Worm (Caenorhabditis elegans): ENCODE measurements around the gene lin-8.

DNA sequence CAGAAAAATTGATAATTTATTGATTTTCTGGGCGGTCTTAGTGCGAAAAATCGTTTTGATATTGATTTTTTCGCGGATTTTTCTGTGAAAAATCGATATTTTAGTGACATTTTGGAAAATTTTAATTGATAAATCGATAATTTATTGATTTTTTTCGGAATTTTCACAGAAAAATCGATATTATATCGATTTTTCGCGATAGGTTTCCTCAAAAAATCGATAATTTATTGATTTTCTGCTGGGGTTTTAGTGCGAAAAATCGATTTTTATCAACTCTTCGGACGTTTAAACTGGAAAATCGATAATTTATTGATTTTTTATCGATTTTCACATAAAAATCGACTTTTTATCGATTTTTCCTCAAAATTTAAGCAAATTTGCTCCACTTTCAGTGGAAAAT is 10.8 kb downstream of the lin-8 start:
- TF ChIP-seq aha-1 (tag) (no peak), ztf-7 (tag; optimal IDR thresholded peaks at IDR 0.05) (no peak), snpc-4 (tag; optimal IDR thresholded peaks at IDR 0.05) (no peak), daf-12 (tag; optimal IDR thresholded peaks at IDR 0.05) (no peak), ama-1 (optimal IDR thresholded peaks at IDR 0.05) (no peak), lsy-2 (tag; optimal IDR thresholded peaks at IDR 0.05) (no peak), pqm-1 (tag; optimal IDR thresholded peaks at IDR 0.05) (no peak), egl-27 (tag; optimal IDR thresholded peaks at IDR 0.05) (no peak), nhr-237 (tag; optimal IDR thresholded peaks at IDR 0.05) (no peak), lin-39 (tag; optimal IDR thresholded peaks at IDR 0.05) (no peak), ZK546.5 (tag; optimal IDR thresholded peaks at IDR 0.05) (no peak), mxl-3 (GFP tag; optimal IDR thresholded peaks at IDR 0.05) (no peak), nhr-11 (tag; optimal IDR thresholded peaks at IDR 0.05) (no peak)
